Worm (Caenorhabditis elegans): ENCODE data around the gene T24B8.4.

DNA sequence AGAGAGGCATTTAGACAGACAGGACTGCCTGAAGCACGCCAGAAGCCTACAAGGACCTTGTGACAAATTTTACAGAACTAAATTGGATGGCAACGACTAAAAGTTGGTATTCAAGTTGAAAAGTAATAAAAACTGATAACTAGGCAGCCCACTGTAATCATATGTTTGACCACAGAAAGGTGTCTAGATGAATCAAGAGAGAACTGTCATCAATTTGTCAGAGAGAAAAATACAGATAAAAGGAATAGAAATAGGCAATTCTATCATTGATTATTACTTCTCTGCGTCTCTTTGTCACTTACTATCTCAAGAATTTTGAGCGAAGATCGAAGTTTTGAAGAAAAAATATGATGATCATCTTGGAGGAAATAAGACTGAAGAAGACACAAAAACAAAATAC lies 22.3 kb upstream of the T24B8.4 start:
- TF ChIP-seq blmp-1 (tag; optimal IDR thresholded peaks at IDR 0.05; ENCODE audit: insufficient read depth) = no peak
- no peak for TF ChIP-seq elt-3 (tag; optimal IDR thresholded peaks at IDR 0.05)
- no peak for TF ChIP-seq ceh-82 (tag; optimal IDR thresholded peaks at IDR 0.05)
- no peak for TF ChIP-seq ZK546.5 (tag; optimal IDR thresholded peaks at IDR 0.05)
- no peak for TF ChIP-seq nhr-237 (tag; optimal IDR thresholded peaks at IDR 0.05)
- no peak for TF ChIP-seq nhr-77 (tag; optimal IDR thresholded peaks at IDR 0.05)
- TF ChIP-seq ama-1 (optimal IDR thresholded peaks at IDR 0.05) = no peak
- TF ChIP-seq lin-11 (tag; optimal IDR thresholded peaks at IDR 0.05) = no peak
- no peak for TF ChIP-seq snpc-4 (tag; optimal IDR thresholded peaks at IDR 0.05)
- TF ChIP-seq unc-62 (GFP tag; optimal IDR thresholded peaks at IDR 0.05) = no peak
- TF ChIP-seq mbf-1 (tag; optimal IDR thresholded peaks at IDR 0.05) = no peak
